Worm (Caenorhabditis elegans) whole organism, dauer: ENCODE measurements around the gene dnj-19.

ENCODE experiments used
- unc-62 ChIP-seq: sonication (generic microtip); optimal IDR thresholded peaks from 2 replicates; lab custom pipeline; 2017; ENCODE audit warnings: missing biosample characterization, missing genetic modification reagents, missing genetic modification characterization

The dnj-19 gene

ce11 chrV:5504807-5505442 lies at the start of gene dnj-19, which contains the start of gene nhr-47:
Gene dnj-19 (minus strand): TSS chrV:5504857.
Gene nhr-47 (plus strand): TSS chrV:5505253.
- no peak for TF ChIP-seq unc-62

- TF ChIP-seq unc-62 = no peak
These were observed 43.8 kb upstream of the dnj-19 start for ce11 chrV:5548497-5548896.

ce11 chrV:5548051-5548450 lies 43.4 kb upstream of the dnj-19 start, which contains the start of gene ugt-48:
Gene ugt-48 (minus strand): TSS chrV:5548062.
- no peak for TF ChIP-seq unc-62

ce11 chrV:5538500-5538899 lies 33.8 kb upstream of the dnj-19 start, which contains the start of gene cft-1:
Gene cft-1 (plus strand): TSS chrV:5538800.
- no peak for TF ChIP-seq unc-62

ce11 chrV:5536240-5536811 lies 31.7 kb upstream of the dnj-19 start, which contains the start of the genes cox-16 and syp-2:
Gene cox-16 (minus strand): TSS chrV:5536243.
Gene syp-2 (plus strand): TSS chrV:5536487.
- no peak for TF ChIP-seq unc-62

- no peak for TF ChIP-seq unc-62
These were observed 31.1 kb upstream of the dnj-19 start, which contains the start of gene C24G6.8 for ce11 chrV:5535774-5536173. Gene C24G6.8 (minus strand): TSS chrV:5535874.

- TF ChIP-seq unc-62 = no peak
These were observed 29.1 kb upstream of the dnj-19 start, which contains the start of gene grl-1 for ce11 chrV:5533755-5534154. Gene grl-1 (minus strand): TSS chrV:5533855.

- TF ChIP-seq unc-62 = no peak
These were observed 23.0 kb upstream of the dnj-19 start for ce11 chrV:5527694-5528093.

ce11 chrV:5525208-5525607 lies 20.6 kb upstream of the dnj-19 start:
- no peak for TF ChIP-seq unc-62

- TF ChIP-seq unc-62 = no peak
These were observed 18.6 kb upstream of the dnj-19 start for ce11 chrV:5523260-5523659.

ce11 chrV:5521735-5522241 lies 17.1 kb upstream of the dnj-19 start, which contains the start of gene hir-1:
Gene hir-1 (plus strand): TSS chrV:5522139.
- no peak for TF ChIP-seq unc-62

ce11 chrV:5513630-5514378 lies 9.1 kb upstream of the dnj-19 start, which contains the start of the genes hpo-15 and mms-19:
Gene hpo-15 (minus strand): TSS chrV:5513830.
Gene mms-19 (plus strand): TSS chrV:5514348.
- TF ChIP-seq unc-62 = no peak

- TF ChIP-seq unc-62 = no peak
These were observed 7.9 kb upstream of the dnj-19 start for ce11 chrV:5512559-5512958.

ce11 chrV:5511720-5512119 lies 7.1 kb upstream of the dnj-19 start:
- TF ChIP-seq unc-62 = no peak

- TF ChIP-seq unc-62 = no peak
These were observed 5.3 kb upstream of the dnj-19 start for ce11 chrV:5509966-5510365.

ce11 chrV:5509134-5509533 lies 4.5 kb upstream of the dnj-19 start:
- TF ChIP-seq unc-62 = no peak

ce11 chrV:5504295-5504694 lies 362 bp downstream of the dnj-19 start:
- TF ChIP-seq unc-62 = no peak
